Worm (Caenorhabditis elegans) whole organism, mixed stage, embryonic: Measurements from ENCODE around the gene col-153.

Source experiments
- blmp-1 ChIP-seq: fragments of 150-350 bp; optimal IDR thresholded peaks from 2 replicates; lab custom pipeline; 2014; ENCODE audit warnings: missing biosample characterization, missing genetic modification characterization
- cnd-1 ChIP-seq: fragments of 200-800 bp; sonication (Bioruptor generic); optimal IDR thresholded peaks from 2 replicates; lab custom pipeline; 2018; ENCODE audit warnings: mild to moderate bottlenecking, missing genetic modification characterization, missing compliant biosample characterization
- hlh-1 ChIP-seq: fragments of 150-350 bp; optimal IDR thresholded peaks from 2 replicates; lab custom pipeline; 2014; ENCODE audit warnings: missing biosample characterization, missing genetic modification reagents, missing genetic modification characterization
- lin-13 ChIP-seq: fragments of 150-350 bp; optimal IDR thresholded peaks from 2 replicates; lab custom pipeline; 2014; ENCODE audit warnings: missing biosample characterization, missing genetic modification characterization
- mep-1 ChIP-seq: fragments of 150-350 bp; optimal IDR thresholded peaks from 2 replicates; lab custom pipeline; 2017; ENCODE audit warnings: missing biosample characterization, missing genetic modification reagents, missing genetic modification characterization, inconsistent platforms
- nhr-12 ChIP-seq: fragments of 150-350 bp; optimal IDR thresholded peaks from 2 replicates; lab custom pipeline; 2014; ENCODE audit warnings: missing biosample characterization, missing genetic modification characterization
- nhr-237 ChIP-seq: fragments of 150-350 bp; optimal IDR thresholded peaks from 2 replicates; lab custom pipeline; 2014; ENCODE audit warnings: missing biosample characterization, missing genetic modification characterization
- nhr-28 ChIP-seq: fragments of 150-350 bp; optimal IDR thresholded peaks from 2 replicates; lab custom pipeline; 2014; ENCODE audit warnings: missing biosample characterization, missing genetic modification characterization
- pha-4 ChIP-seq: fragments of 150-350 bp; optimal IDR thresholded peaks from 2 replicates; lab custom pipeline; 2018; ENCODE audit warnings: missing biosample characterization, missing genetic modification reagents, missing genetic modification characterization
- sptf-1 ChIP-seq: sonication (generic microtip); optimal IDR thresholded peaks from 2 replicates; lab custom pipeline; 2017; ENCODE audit warnings: mild to moderate bottlenecking, missing genetic modification characterization, moderate library complexity, missing compliant biosample characterization
- tbx-8 ChIP-seq: fragments of 200-800 bp; sonication (Bioruptor generic); optimal IDR thresholded peaks from 2 replicates; lab custom pipeline; 2018; ENCODE audit warnings: mild to moderate bottlenecking, missing genetic modification characterization, moderate library complexity, missing compliant biosample characterization
- unc-39 ChIP-seq: fragments of 150-350 bp; optimal IDR thresholded peaks from 2 replicates; lab custom pipeline; 2014; ENCODE audit warnings: missing biosample characterization, missing genetic modification characterization
- unc-62 ChIP-seq: fragments of 150-350 bp; optimal IDR thresholded peaks from 2 replicates; lab custom pipeline; 2014; ENCODE audit warnings: missing biosample characterization, missing genetic modification reagents, missing genetic modification characterization
- ztf-11 ChIP-seq: fragments of 150-350 bp; optimal IDR thresholded peaks from 2 replicates; lab custom pipeline; 2014; ENCODE audit warnings: missing biosample characterization, missing genetic modification characterization

DNA sequence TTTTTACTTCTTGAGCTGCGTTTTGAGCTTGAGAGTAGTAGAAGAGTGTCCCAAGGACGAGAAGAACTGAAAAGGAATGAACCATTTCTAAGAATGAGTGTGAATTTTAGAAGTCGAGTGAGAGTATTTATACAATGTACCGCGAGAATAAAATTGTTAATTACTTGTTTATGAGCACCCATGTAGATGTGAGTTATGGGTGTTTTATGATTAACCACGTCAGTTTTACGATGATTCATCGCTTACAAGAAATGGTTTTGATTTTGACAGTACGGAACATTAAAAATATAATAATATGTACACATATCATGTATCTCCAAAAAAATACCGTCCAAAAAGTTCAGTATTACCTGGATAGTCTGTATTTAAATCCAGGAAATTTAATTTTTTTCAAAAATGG, 4.7 kb downstream of the col-153 start, which contains the start of gene clec-221:
- no peak for TF ChIP-seq cnd-1
- TF ChIP-seq nhr-12 (tag; lab: Kevin White, UChicago), result no peak
- TF ChIP-seq tbx-8 (GFP tag; lab: Kevin White, UChicago), result no peak
- TF ChIP-seq blmp-1 (tag; lab: Kevin White, UChicago), result no peak
- TF ChIP-seq sptf-1 (tag; lab: Kevin White, UChicago), result no peak
- TF ChIP-seq lin-13, result no peak
- no peak for TF ChIP-seq mep-1 (tag; lab: Kevin White, UChicago)
- TF ChIP-seq nhr-28 (tag; lab: Kevin White, UChicago), result no peak
- no peak for TF ChIP-seq pha-4
- no peak for TF ChIP-seq unc-62 (GFP tag; lab: Kevin White, UChicago)
- no peak for TF ChIP-seq unc-39 (tag; lab: Kevin White, UChicago)
- no peak for TF ChIP-seq nhr-237 (tag; lab: Kevin White, UChicago)
- no peak for TF ChIP-seq ztf-11 (tag; lab: Kevin White, UChicago)
- no peak for TF ChIP-seq hlh-1 (tag; lab: Kevin White, UChicago)
